Fruit fly (Drosophila melanogaster): ENCODE measurements around the gene tilB.

dm6 chrX:22477689-22478590 is 28.4 kb downstream of the tilB start:
- TF ChIP-seq CTCF (optimal IDR thresholded peaks at IDR 0.05): no peak
- TF ChIP-seq CG8478 (optimal IDR thresholded peaks at IDR 0.05): no peak

All from S2 (cell line).